Fruit fly (Drosophila melanogaster) whole organism, embryonic: ENCODE data around the gene CG33932.

Source experiments
- ATbp ChIP-seq: fragments of 200-800 bp; sonication (Bioruptor generic); optimal IDR thresholded peaks from 2 replicates; lab custom pipeline; 2017; ENCODE audit warnings: missing biosample characterization, mild to moderate bottlenecking, missing genetic modification characterization, missing genetic modification reagents
- Asciz ChIP-seq: fragments of 200-800 bp; sonication (Bioruptor generic); optimal IDR thresholded peaks from 2 replicates; lab custom pipeline; 2017; ENCODE audit warnings: missing biosample characterization, mild to moderate bottlenecking, missing genetic modification characterization, missing genetic modification reagents
- CG1024 ChIP-seq: fragments of 200-800 bp; sonication (Bioruptor generic); IDR thresholded peaks from 2 replicates; pipeline ENCODE4 v1.3.6; 2022; ENCODE audit warnings: missing biosample characterization, missing genetic modification characterization
- CG10979 ChIP-seq: fragments of 200-800 bp; sonication (Bioruptor generic); optimal IDR thresholded peaks from 2 replicates; lab custom pipeline; 2018; ENCODE audit warnings: missing biosample characterization, mild to moderate bottlenecking, missing genetic modification characterization, moderate library complexity
- CG11696 ChIP-seq: fragments of 200-800 bp; sonication (Bioruptor generic); IDR thresholded peaks from 2 replicates; pipeline ENCODE4 v1.3.6; 2022; ENCODE audit warnings: missing biosample characterization, missing genetic modification characterization
- CG12391 ChIP-seq: fragments of 200-800 bp; sonication (Bioruptor generic); optimal IDR thresholded peaks from 3 replicates; lab custom pipeline; 2018; ENCODE audit warnings: missing biosample characterization, mild to moderate bottlenecking, missing genetic modification characterization, moderate library complexity
- CG13296 ChIP-seq: fragments of 200-800 bp; sonication (Bioruptor generic); optimal IDR thresholded peaks from 3 replicates; lab custom pipeline; 2018; ENCODE audit warnings: missing biosample characterization, mild to moderate bottlenecking, missing genetic modification characterization
- CG13775 ChIP-seq: fragments of 200-800 bp; sonication (Bioruptor generic); optimal IDR thresholded peaks from 3 replicates; lab custom pipeline; 2017; ENCODE audit warnings: missing biosample characterization, mild to moderate bottlenecking, missing genetic modification characterization
- CG1602 ChIP-seq: fragments of 200-800 bp; sonication (Bioruptor generic); optimal IDR thresholded peaks from 3 replicates; lab custom pipeline; 2016; ENCODE audit warnings: missing biosample characterization, missing genetic modification characterization
- CG17359 ChIP-seq: fragments of 200-800 bp; sonication (Bioruptor generic); optimal IDR thresholded peaks from 3 replicates; lab custom pipeline; 2018; ENCODE audit warnings: missing biosample characterization, mild to moderate bottlenecking, missing genetic modification characterization, moderate library complexity
- CG17568 ChIP-seq: fragments of 200-800 bp; sonication (Bioruptor generic); optimal IDR thresholded peaks from 2 replicates; lab custom pipeline; 2018; ENCODE audit warnings: missing biosample characterization, mild to moderate bottlenecking, missing genetic modification characterization, moderate library complexity
- CG17829 ChIP-seq: fragments of 200-800 bp; optimal IDR thresholded peaks from 2 replicates; lab custom pipeline; 2019; ENCODE audit warnings: missing biosample characterization, mild to moderate bottlenecking, missing genetic modification characterization, moderate library complexity
- CG2712 ChIP-seq: fragments of 200-800 bp; optimal IDR thresholded peaks from 3 replicates; lab custom pipeline; 2019; ENCODE audit warnings: missing biosample characterization, mild to moderate bottlenecking, missing genetic modification characterization, moderate library complexity
- CG4820 ChIP-seq: fragments of 200-800 bp; sonication (Bioruptor generic); optimal IDR thresholded peaks from 3 replicates; lab custom pipeline; 2016; ENCODE audit warnings: missing biosample characterization, missing genetic modification characterization
- CG4854 ChIP-seq: fragments of 200-800 bp; sonication (Bioruptor generic); optimal IDR thresholded peaks from 2 replicates; lab custom pipeline; 2016; ENCODE audit warnings: missing biosample characterization, missing genetic modification characterization, inconsistent platforms
- CG5245 ChIP-seq: fragments of 200-800 bp; sonication (Bioruptor generic); optimal IDR thresholded peaks from 3 replicates; lab custom pipeline; 2016; ENCODE audit warnings: missing biosample characterization, missing genetic modification characterization
- CG5953 ChIP-seq: fragments of 200-800 bp; sonication (Bioruptor generic); IDR thresholded peaks from 2 replicates; pipeline ENCODE4 v1.3.6; 2022; ENCODE audit warnings: missing biosample characterization, missing genetic modification characterization
- CG6689 ChIP-seq: fragments of 200-800 bp; sonication (Bioruptor generic); IDR thresholded peaks from 2 replicates; pipeline ENCODE4 v1.3.6; 2022; ENCODE audit warnings: missing biosample characterization, missing genetic modification characterization
- CG8290 ChIP-seq, 3 experiments: fragments of 200-800 bp; sonication (Bioruptor generic); optimal IDR thresholded peaks; 2 replicates each; lab custom pipeline; 2016 to 2019; ENCODE audit warnings: missing biosample characterization in 3 of 3, missing genetic modification characterization in 3 of 3, mild to moderate bottlenecking in 2 of 3, moderate library complexity in 1 of 3
- CG9215 ChIP-seq: fragments of 200-800 bp; sonication (Bioruptor generic); IDR thresholded peaks from 2 replicates; pipeline ENCODE4 v1.3.6; 2022; ENCODE audit warnings: missing biosample characterization, missing genetic modification characterization
- CG9727 ChIP-seq: fragments of 200-800 bp; sonication (Bioruptor generic); optimal IDR thresholded peaks from 3 replicates; lab custom pipeline; 2017; ENCODE audit warnings: missing biosample characterization, mild to moderate bottlenecking, missing genetic modification characterization
- CkIIα-i1 ChIP-seq: fragments of 200-800 bp; sonication (Bioruptor generic); IDR thresholded peaks from 2 replicates; pipeline ENCODE4 v1.3.6; 2022; ENCODE audit warnings: missing biosample characterization, missing genetic modification characterization
- Gsc ChIP-seq: fragments of 200-800 bp; sonication (Bioruptor generic); IDR thresholded peaks from 2 replicates; pipeline ENCODE4 v1.3.6; 2022; ENCODE audit warnings: missing biosample characterization, missing genetic modification characterization
- HmgZ ChIP-seq: fragments of 200-800 bp; sonication (Bioruptor generic); optimal IDR thresholded peaks from 2 replicates; lab custom pipeline; 2018; ENCODE audit warnings: missing biosample characterization, mild to moderate bottlenecking, missing genetic modification characterization
- Jarid2 ChIP-seq: fragments of 200-800 bp; sonication (Bioruptor generic); optimal IDR thresholded peaks from 3 replicates; lab custom pipeline; 2017; ENCODE audit warnings: mild to moderate bottlenecking, missing biosample characterization, missing genetic modification reagents, missing genetic modification characterization
- Med ChIP-seq: fragments of 200-800 bp; sonication (Bioruptor generic); peaks from one replicate; lab custom pipeline; 2016; ENCODE audit warnings: missing biosample characterization, missing genetic modification characterization, mild to moderate bottlenecking, inconsistent platforms, moderate library complexity
- NC2β ChIP-seq: fragments of 200-800 bp; sonication (Bioruptor generic); optimal IDR thresholded peaks from 2 replicates; lab custom pipeline; 2016; ENCODE audit warnings: missing biosample characterization, missing genetic modification characterization
- Stat92E ChIP-seq, 3 experiments: fragments of >200 bp in 2 of 3; fragments of 200-800 bp in 1 of 3; sonication (Bioruptor generic) in 1 of 3; optimal IDR thresholded peaks; 2 replicates each; lab custom pipeline; 2017 to 2019; ENCODE audit warnings: missing biosample characterization in 3 of 3, missing genetic modification characterization in 3 of 3, mild to moderate bottlenecking in 1 of 3, moderate library complexity in 1 of 3
- abd-A ChIP-seq: fragments of 200-800 bp; sonication (Bioruptor generic); optimal IDR thresholded peaks from 3 replicates; lab custom pipeline; 2019; ENCODE audit warnings: missing biosample characterization, mild to moderate bottlenecking, missing genetic modification characterization, moderate library complexity
- amos ChIP-seq: fragments of 200-800 bp; sonication (Bioruptor generic); IDR thresholded peaks from 2 replicates; pipeline ENCODE4 v1.3.6; 2022; ENCODE audit warnings: missing biosample characterization, missing genetic modification characterization; ENCODE audit not compliant: partially characterized antibody
- ash1 ChIP-seq: fragments of 200-800 bp; sonication (Bioruptor generic); optimal IDR thresholded peaks from 2 replicates; lab custom pipeline; 2018; ENCODE audit warnings: missing biosample characterization, mild to moderate bottlenecking, missing genetic modification characterization
- ato ChIP-seq: fragments of 200-800 bp; sonication (Bioruptor generic); IDR thresholded peaks from 2 replicates; pipeline ENCODE4 v1.3.6; 2022; ENCODE audit warnings: missing biosample characterization, missing genetic modification characterization; ENCODE audit not compliant: partially characterized antibody
- bab2 ChIP-seq: fragments of 200-800 bp; sonication (Bioruptor generic); optimal IDR thresholded peaks from 2 replicates; lab custom pipeline; 2016; ENCODE audit warnings: missing biosample characterization, missing genetic modification characterization
- bbx ChIP-seq: fragments of 200-800 bp; sonication (Bioruptor generic); IDR thresholded peaks from 2 replicates; pipeline ENCODE4 v1.3.6; 2022; ENCODE audit warnings: missing biosample characterization, missing genetic modification characterization; ENCODE audit not compliant: partially characterized antibody
- ci ChIP-seq: fragments of 200-800 bp; sonication (Bioruptor generic); IDR thresholded peaks from 3 replicates; pipeline ENCODE4 v1.3.6; 2022; ENCODE audit warnings: missing biosample characterization, missing genetic modification characterization
- ewg ChIP-seq: fragments of 200-800 bp; sonication (Bioruptor generic); optimal IDR thresholded peaks from 3 replicates; lab custom pipeline; 2017; ENCODE audit warnings: mild to moderate bottlenecking, missing biosample characterization, missing genetic modification reagents, missing genetic modification characterization
- exex ChIP-seq: fragments of 200-800 bp; sonication (Bioruptor generic); optimal IDR thresholded peaks from 4 replicates; lab custom pipeline; 2018; ENCODE audit warnings: missing biosample characterization, mild to moderate bottlenecking, missing genetic modification characterization, moderate library complexity
- gsb-n ChIP-seq: fragments of 200-800 bp; sonication (Bioruptor generic); optimal IDR thresholded peaks from 3 replicates; lab custom pipeline; 2018; ENCODE audit warnings: missing biosample characterization, mild to moderate bottlenecking, missing genetic modification characterization
- klu ChIP-seq: fragments of 200-800 bp; sonication (Bioruptor generic); IDR thresholded peaks from 2 replicates; pipeline ENCODE4 v1.3.6; 2022; ENCODE audit warnings: missing biosample characterization, missing genetic modification characterization
- kni ChIP-seq: fragments of 200-800 bp; sonication (Bioruptor generic); optimal IDR thresholded peaks from 3 replicates; lab custom pipeline; 2017; ENCODE audit warnings: mild to moderate bottlenecking, missing biosample characterization, missing genetic modification reagents, missing genetic modification characterization
- nerfin-1 ChIP-seq: fragments of 200-800 bp; sonication (Bioruptor generic); optimal IDR thresholded peaks from 3 replicates; lab custom pipeline; 2019; ENCODE audit warnings: missing biosample characterization, mild to moderate bottlenecking, missing genetic modification characterization, moderate library complexity
- nerfin-2 ChIP-seq: fragments of 200-800 bp; sonication (Bioruptor generic); IDR thresholded peaks from 2 replicates; pipeline ENCODE4 v1.3.6; 2022; ENCODE audit warnings: missing biosample characterization, missing genetic modification characterization; ENCODE audit not compliant: partially characterized antibody
- sc ChIP-seq, 3 experiments: fragments of >200 bp in 2 of 3; fragments of 200-800 bp in 1 of 3; sonication (Bioruptor generic) in 1 of 3; optimal IDR thresholded peaks; 2 replicates in 2 of 3; 3 replicates in 1 of 3; lab custom pipeline; 2017; ENCODE audit warnings: mild to moderate bottlenecking in 1 of 3, missing biosample characterization in 1 of 3, missing genetic modification characterization in 1 of 3, missing genetic modification reagents in 1 of 3
- sens ChIP-seq: fragments of 200-800 bp; sonication (Bioruptor generic); peaks from one replicate; lab custom pipeline; 2016; ENCODE audit warnings: missing biosample characterization, missing genetic modification characterization
- stwl ChIP-seq: fragments of 200-800 bp; sonication (Bioruptor generic); optimal IDR thresholded peaks from 3 replicates; lab custom pipeline; 2018; ENCODE audit warnings: missing biosample characterization, mild to moderate bottlenecking, missing genetic modification characterization, moderate library complexity
- tna ChIP-seq: fragments of 200-800 bp; sonication (Bioruptor generic); IDR thresholded peaks from 2 replicates; pipeline ENCODE4 v1.3.6; 2022; ENCODE audit warnings: missing biosample characterization, missing genetic modification characterization; ENCODE audit not compliant: partially characterized antibody
- tup ChIP-seq: fragments of 200-800 bp; sonication (Bioruptor generic); optimal IDR thresholded peaks from 2 replicates; lab custom pipeline; 2016; ENCODE audit warnings: missing biosample characterization, mild to moderate bottlenecking, missing genetic modification characterization, moderate library complexity
- vfl ChIP-seq: fragments of 200-800 bp; sonication (Bioruptor generic); optimal IDR thresholded peaks from 2 replicates; lab custom pipeline; 2016; ENCODE audit warnings: missing biosample characterization, missing genetic modification characterization

CG33932 gene

dm6 chrX:19783457-19783856 lies 39.2 kb downstream of the CG33932 start, which contains the start of gene zld (continued):
- TF ChIP-seq vfl (GFP tag; lab: Kevin White, UChicago) (peak; percentile 22), CG1024 (GFP tag; lab: Robert Waterston, UW) (no peak), CG8290 (GFP tag; optimal IDR thresholded peaks at IDR 0.05; lab: Kevin White, UChicago) (no peak), CG8290 (tag; optimal IDR thresholded peaks at IDR 0.05; lab: Kevin White, UChicago) (peak in 1 of 2 experiments; percentile 32), CG17568 (GFP tag; lab: Kevin White, UChicago) (no peak), Med (GFP tag; lab: Kevin White, UChicago) (peak; percentile 81), CG10979 (tag; lab: Kevin White, UChicago) (peak; percentile 3), ewg (GFP tag; lab: Kevin White, UChicago) (peak; percentile 73), ato (GFP tag; lab: Robert Waterston, UW) (0 out of 2 replicates have a peak, but pooled peaks have one; percentile 42), CG5245 (no peak), CG9727 (GFP tag; lab: Kevin White, UChicago) (peak; percentile 11), tna (GFP tag; lab: Robert Waterston, UW) (no peak), Stat92E (GFP tag; optimal IDR thresholded peaks at IDR 0.05; lab: Kevin White, UChicago) (peak in 1 of 3 experiments; percentile 42), CG5953 (GFP tag; lab: Robert Waterston, UW) (no peak), ci (peak; percentile 34; the same call in 1 of the 3 replicates), ATbp (GFP tag; lab: Kevin White, UChicago) (peak; percentile 83), ash1 (GFP tag; lab: Kevin White, UChicago) (no peak), NC2β (GFP tag; lab: Kevin White, UChicago) (no peak), amos (GFP tag; lab: Robert Waterston, UW) (0 out of 2 replicates have a peak, but pooled peaks have one; percentile 26), klu (no peak), Gsc (GFP tag; lab: Robert Waterston, UW) (no peak), CG6689 (GFP tag; lab: Robert Waterston, UW) (no peak), CkIIα-i1 (GFP tag; lab: Robert Waterston, UW) (no peak), sc (optimal IDR thresholded peaks at IDR 0.05; lab: Kevin White, UChicago) (no peak), sc (GFP tag; optimal IDR thresholded peaks at IDR 0.05; lab: Kevin White, UChicago) (no peak), CG1602 (GFP tag; lab: Kevin White, UChicago) (no peak), CG11696 (GFP tag; lab: Robert Waterston, UW) (no peak), exex (tag; lab: Kevin White, UChicago) (no peak), CG9215 (no peak), sens (GFP tag; lab: Kevin White, UChicago) (peak; percentile 85), CG13296 (no peak), CG4854 (no peak), nerfin-1 (tag; lab: Kevin White, UChicago) (peak; percentile 25), bab2 (GFP tag; lab: Kevin White, UChicago) (no peak), kni (peak; percentile 15), gsb-n (peak; percentile 56), HmgZ (no peak), bbx (peak; percentile 28; the same call in 1 of the 2 replicates), CG13775 (GFP tag; lab: Kevin White, UChicago) (no peak), CG17829 (peak; percentile 49), Jarid2 (GFP tag; lab: Kevin White, UChicago) (peak; percentile 18), Asciz (GFP tag; lab: Kevin White, UChicago) (no peak), stwl (tag; lab: Kevin White, UChicago) (peak; percentile 2), CG4820 (no peak), CG2712 (tag; lab: Kevin White, UChicago) (peak; percentile 33), tup (GFP tag; lab: Kevin White, UChicago) (no peak), nerfin-2 (GFP tag; lab: Robert Waterston, UW) (no peak), CG12391 (tag; lab: Kevin White, UChicago) (peak; percentile 6), CG17359 (tag; lab: Kevin White, UChicago) (no peak), abd-A (tag; lab: Kevin White, UChicago) (no peak)
